Worm (Caenorhabditis elegans): ENCODE measurements around the gene appg-1.

ce11 chrII:10382247-10382646 lies 56.4 kb downstream of the appg-1 start:
- TF ChIP-seq aly-2 (tag; optimal IDR thresholded peaks at IDR 0.05) (no peak), unc-62 (GFP tag; optimal IDR thresholded peaks at IDR 0.05 in 1 of 2) (peak in 1 of 2 experiments; percentile 90), unc-62 (tag; optimal IDR thresholded peaks at IDR 0.05) (no peak), R02D3.7 (tag; optimal IDR thresholded peaks at IDR 0.05) (no peak), nhr-10 (tag; optimal IDR thresholded peaks at IDR 0.05) (no peak), set-16 (GFP tag; IDR thresholded peaks at IDR 0.05) (peak; percentile 39; the same call in 1 of the 2 replicates), egl-27 (tag; optimal IDR thresholded peaks at IDR 0.05) (no peak), hif-1 (tag; optimal IDR thresholded peaks at IDR 0.05) (peak in 1 of 2 experiments; percentile 25), nhr-11 (tag; optimal IDR thresholded peaks at IDR 0.05) (no peak), nhr-237 (tag; optimal IDR thresholded peaks at IDR 0.05) (no peak), lir-3 (tag; optimal IDR thresholded peaks at IDR 0.05) (no peak), ctbp-1 (GFP tag; IDR thresholded peaks at IDR 0.05) (no peak)

Data from whole organism, L4 larva.